Fruit fly (Drosophila melanogaster) whole organism, embryonic: Measurements from ENCODE around the gene Reg-2.

Experiments
- Ada2b ChIP-seq: fragments of 200-800 bp; sonication (Bioruptor generic); IDR thresholded peaks from 2 replicates; pipeline ENCODE4 v1.3.6; 2022; ENCODE audit warnings: missing biosample characterization, missing genetic modification characterization
- CG1024 ChIP-seq: fragments of 200-800 bp; sonication (Bioruptor generic); IDR thresholded peaks from 2 replicates; pipeline ENCODE4 v1.3.6; 2022; ENCODE audit warnings: missing biosample characterization, missing genetic modification characterization
- CG11398 ChIP-seq: fragments of 200-800 bp; sonication (Bioruptor generic); optimal IDR thresholded peaks from 2 replicates; lab custom pipeline; 2016; ENCODE audit warnings: missing biosample characterization, missing genetic modification characterization
- CG12071 ChIP-seq: fragments of 200-800 bp; sonication (Bioruptor generic); optimal IDR thresholded peaks from 3 replicates; lab custom pipeline; 2018; ENCODE audit warnings: missing biosample characterization, mild to moderate bottlenecking, missing genetic modification characterization
- CG13296 ChIP-seq: fragments of 200-800 bp; sonication (Bioruptor generic); optimal IDR thresholded peaks from 3 replicates; lab custom pipeline; 2018; ENCODE audit warnings: missing biosample characterization, mild to moderate bottlenecking, missing genetic modification characterization
- CG15514 ChIP-seq: fragments of 200-800 bp; sonication (Bioruptor generic); optimal IDR thresholded peaks from 3 replicates; lab custom pipeline; 2017; ENCODE audit warnings: missing biosample characterization, missing genetic modification characterization, mild to moderate bottlenecking, moderate library complexity, missing genetic modification reagents
- CG15601 ChIP-seq: fragments of 200-800 bp; sonication (Bioruptor generic); optimal IDR thresholded peaks from 3 replicates; lab custom pipeline; 2019; ENCODE audit warnings: missing biosample characterization, mild to moderate bottlenecking, missing genetic modification characterization, moderate library complexity
- CG17829 ChIP-seq: fragments of 200-800 bp; optimal IDR thresholded peaks from 2 replicates; lab custom pipeline; 2019; ENCODE audit warnings: missing biosample characterization, mild to moderate bottlenecking, missing genetic modification characterization, moderate library complexity
- CG1832 ChIP-seq: fragments of 200-800 bp; sonication (Bioruptor generic); optimal IDR thresholded peaks from 2 replicates; lab custom pipeline; 2017; ENCODE audit warnings: missing biosample characterization, mild to moderate bottlenecking, missing genetic modification characterization, inconsistent platforms
- CG2120 ChIP-seq: fragments of 200-800 bp; sonication (Bioruptor generic); optimal IDR thresholded peaks from 3 replicates; lab custom pipeline; 2016; ENCODE audit warnings: missing biosample characterization, missing genetic modification characterization
- CG31441 ChIP-seq: fragments of 200-800 bp; sonication (Bioruptor generic); IDR thresholded peaks from 2 replicates; pipeline ENCODE4 v1.3.6; 2022; ENCODE audit warnings: missing biosample characterization, missing genetic modification characterization
- CG6254 ChIP-seq: fragments of 200-800 bp; sonication (Bioruptor generic); optimal IDR thresholded peaks from 3 replicates; lab custom pipeline; 2017; ENCODE audit warnings: mild to moderate bottlenecking, missing biosample characterization, missing genetic modification reagents, missing genetic modification characterization
- CG6791 ChIP-seq: fragments of 200-800 bp; sonication (Bioruptor generic); IDR thresholded peaks from 3 replicates; pipeline ENCODE4 v1.3.6; 2022; ENCODE audit warnings: missing biosample characterization, missing genetic modification characterization; ENCODE audit not compliant: partially characterized antibody
- CG7372 ChIP-seq: fragments of 200-800 bp; sonication (Bioruptor generic); IDR thresholded peaks from 2 replicates; pipeline ENCODE4 v1.3.6; 2022; ENCODE audit warnings: missing biosample characterization, missing genetic modification characterization
- CG7839 ChIP-seq: fragments of 200-800 bp; sonication (Bioruptor generic); optimal IDR thresholded peaks from 3 replicates; lab custom pipeline; 2018; ENCODE audit warnings: missing biosample characterization, mild to moderate bottlenecking, missing genetic modification characterization, moderate library complexity
- CG8089 ChIP-seq: fragments of 200-800 bp; sonication (Bioruptor generic); optimal IDR thresholded peaks from 3 replicates; lab custom pipeline; 2016; ENCODE audit warnings: missing biosample characterization, missing genetic modification characterization
- CG8765 ChIP-seq: fragments of 200-800 bp; sonication (Bioruptor generic); IDR thresholded peaks from 2 replicates; pipeline ENCODE4 v1.3.6; 2022; ENCODE audit warnings: missing biosample characterization, missing genetic modification characterization
- CG9817 ChIP-seq: fragments of 200-800 bp; sonication (Bioruptor generic); optimal IDR thresholded peaks from 2 replicates; lab custom pipeline; 2018; ENCODE audit warnings: missing biosample characterization, mild to moderate bottlenecking, missing genetic modification characterization, moderate library complexity
- Dp ChIP-seq: fragments of 200-800 bp; sonication (Bioruptor generic); optimal IDR thresholded peaks from 2 replicates; lab custom pipeline; 2018; ENCODE audit warnings: missing biosample characterization, mild to moderate bottlenecking, missing genetic modification characterization, moderate library complexity
- Hmr ChIP-seq: fragments of 200-800 bp; sonication (Bioruptor generic); optimal IDR thresholded peaks from 3 replicates; lab custom pipeline; 2017; ENCODE audit warnings: mild to moderate bottlenecking, missing biosample characterization, missing genetic modification reagents, missing genetic modification characterization
- Hr78 ChIP-seq, 2 experiments: fragments of 200-800 bp in 1 of 2; fragments of >200 bp in 1 of 2; sonication (Bioruptor generic) in 1 of 2; optimal IDR thresholded peaks; 2 replicates each; lab custom pipeline; 2017 to 2019; ENCODE audit warnings: missing biosample characterization in 2 of 2, missing genetic modification characterization in 2 of 2, mild to moderate bottlenecking in 1 of 2, moderate library complexity in 1 of 2
- Meics ChIP-seq: fragments of 200-800 bp; sonication (Bioruptor generic); optimal IDR thresholded peaks from 2 replicates; lab custom pipeline; 2017; ENCODE audit warnings: missing biosample characterization, mild to moderate bottlenecking, missing genetic modification characterization
- Mes4 ChIP-seq: fragments of 200-800 bp; sonication (Bioruptor generic); optimal IDR thresholded peaks from 2 replicates; lab custom pipeline; 2016; ENCODE audit warnings: missing biosample characterization, missing genetic modification characterization
- Nf-YC ChIP-seq: fragments of 200-800 bp; optimal IDR thresholded peaks from 3 replicates; lab custom pipeline; 2019; ENCODE audit warnings: missing biosample characterization, mild to moderate bottlenecking, missing genetic modification characterization, moderate library complexity
- Rfx ChIP-seq: fragments of 200-800 bp; sonication (Bioruptor generic); IDR thresholded peaks from 2 replicates; pipeline ENCODE4 v1.3.6; 2022; ENCODE audit warnings: missing biosample characterization, missing genetic modification characterization
- Xbp1 ChIP-seq: fragments of 200-800 bp; sonication (Bioruptor generic); optimal IDR thresholded peaks from 3 replicates; lab custom pipeline; 2016; ENCODE audit warnings: missing biosample characterization, mild to moderate bottlenecking, missing genetic modification characterization
- bbx ChIP-seq: fragments of 200-800 bp; sonication (Bioruptor generic); IDR thresholded peaks from 2 replicates; pipeline ENCODE4 v1.3.6; 2022; ENCODE audit warnings: missing biosample characterization, missing genetic modification characterization; ENCODE audit not compliant: partially characterized antibody
- cas ChIP-seq: fragments of 200-800 bp; sonication (Bioruptor generic); IDR thresholded peaks from 2 replicates; pipeline ENCODE4 v1.3.6; 2022; ENCODE audit warnings: missing biosample characterization, missing genetic modification characterization
- caup ChIP-seq: fragments of 200-800 bp; sonication (Bioruptor generic); optimal IDR thresholded peaks from 3 replicates; lab custom pipeline; 2017; ENCODE audit warnings: missing biosample characterization, mild to moderate bottlenecking, missing genetic modification characterization, moderate library complexity; ENCODE audit not compliant: severe bottlenecking
- chm ChIP-seq: fragments of 200-800 bp; sonication (Bioruptor generic); IDR thresholded peaks from 2 replicates; pipeline ENCODE4 v1.3.6; 2022; ENCODE audit warnings: missing biosample characterization, missing genetic modification characterization
- dpn ChIP-seq, 2 experiments: fragments of 200-800 bp; sonication (Bioruptor generic); optimal IDR thresholded peaks; 3 replicates each; lab custom pipeline; 2016; ENCODE audit warnings: missing biosample characterization in 2 of 2, missing genetic modification characterization in 2 of 2
- grau ChIP-seq: fragments of 200-800 bp; optimal IDR thresholded peaks from 3 replicates; lab custom pipeline; 2019; ENCODE audit warnings: missing biosample characterization, mild to moderate bottlenecking, missing genetic modification characterization, moderate library complexity
- grn ChIP-seq: fragments of 200-800 bp; sonication (Bioruptor generic); optimal IDR thresholded peaks from 3 replicates; lab custom pipeline; 2017; ENCODE audit warnings: missing biosample characterization, missing genetic modification characterization
- gro ChIP-seq: fragments of 200-800 bp; sonication (Bioruptor generic); optimal IDR thresholded peaks from 2 replicates; lab custom pipeline; 2016; ENCODE audit warnings: missing biosample characterization, missing genetic modification characterization
- gt ChIP-seq: fragments of 200-800 bp; sonication (Bioruptor generic); IDR thresholded peaks from 2 replicates; pipeline ENCODE4 v1.3.6; 2022; ENCODE audit warnings: missing biosample characterization, missing genetic modification characterization
- hbn ChIP-seq: fragments of 200-800 bp; sonication (Bioruptor generic); IDR thresholded peaks from 2 replicates; pipeline ENCODE4 v1.3.6; 2022; ENCODE audit warnings: missing biosample characterization, missing genetic modification characterization; ENCODE audit not compliant: partially characterized antibody
- ind ChIP-seq: fragments of 200-800 bp; sonication (Bioruptor generic); optimal IDR thresholded peaks from 3 replicates; lab custom pipeline; 2016; ENCODE audit warnings: missing biosample characterization, missing genetic modification characterization
- lilli ChIP-seq: fragments of 200-800 bp; sonication (Bioruptor generic); optimal IDR thresholded peaks from 3 replicates; lab custom pipeline; 2016; ENCODE audit warnings: missing biosample characterization, missing genetic modification characterization
- lmd ChIP-seq: fragments of 200-800 bp; sonication (Bioruptor generic); IDR thresholded peaks from 2 replicates; pipeline ENCODE4 v1.3.6; 2022; ENCODE audit warnings: missing biosample characterization, missing genetic modification characterization
- nmo ChIP-seq: fragments of 200-800 bp; sonication (Bioruptor generic); optimal IDR thresholded peaks from 2 replicates; lab custom pipeline; 2018; ENCODE audit warnings: missing biosample characterization, mild to moderate bottlenecking, missing genetic modification characterization, moderate library complexity
- onecut ChIP-seq: fragments of 200-800 bp; sonication (Bioruptor generic); IDR thresholded peaks from 2 replicates; pipeline ENCODE4 v1.3.6; 2022; ENCODE audit warnings: missing biosample characterization, missing genetic modification characterization
- pzg ChIP-seq: fragments of 200-800 bp; sonication (Bioruptor generic); optimal IDR thresholded peaks from 3 replicates; lab custom pipeline; 2018; ENCODE audit warnings: missing biosample characterization, mild to moderate bottlenecking, missing genetic modification characterization, moderate library complexity
- sd ChIP-seq: fragments of 200-800 bp; sonication (Bioruptor generic); optimal IDR thresholded peaks from 3 replicates; lab custom pipeline; 2018; ENCODE audit warnings: missing biosample characterization, mild to moderate bottlenecking, missing genetic modification characterization, moderate library complexity
- sens ChIP-seq: fragments of 200-800 bp; sonication (Bioruptor generic); peaks from one replicate; lab custom pipeline; 2016; ENCODE audit warnings: missing biosample characterization, missing genetic modification characterization
- stwl ChIP-seq: fragments of 200-800 bp; sonication (Bioruptor generic); optimal IDR thresholded peaks from 3 replicates; lab custom pipeline; 2018; ENCODE audit warnings: missing biosample characterization, mild to moderate bottlenecking, missing genetic modification characterization, moderate library complexity
- vfl ChIP-seq: fragments of 200-800 bp; sonication (Bioruptor generic); optimal IDR thresholded peaks from 2 replicates; lab custom pipeline; 2016; ENCODE audit warnings: missing biosample characterization, missing genetic modification characterization
- wek ChIP-seq: fragments of 200-800 bp; sonication (Bioruptor generic); optimal IDR thresholded peaks from 3 replicates; lab custom pipeline; 2018; ENCODE audit warnings: missing biosample characterization, mild to moderate bottlenecking, missing genetic modification characterization, moderate library complexity

Reg-2 gene

DNA sequence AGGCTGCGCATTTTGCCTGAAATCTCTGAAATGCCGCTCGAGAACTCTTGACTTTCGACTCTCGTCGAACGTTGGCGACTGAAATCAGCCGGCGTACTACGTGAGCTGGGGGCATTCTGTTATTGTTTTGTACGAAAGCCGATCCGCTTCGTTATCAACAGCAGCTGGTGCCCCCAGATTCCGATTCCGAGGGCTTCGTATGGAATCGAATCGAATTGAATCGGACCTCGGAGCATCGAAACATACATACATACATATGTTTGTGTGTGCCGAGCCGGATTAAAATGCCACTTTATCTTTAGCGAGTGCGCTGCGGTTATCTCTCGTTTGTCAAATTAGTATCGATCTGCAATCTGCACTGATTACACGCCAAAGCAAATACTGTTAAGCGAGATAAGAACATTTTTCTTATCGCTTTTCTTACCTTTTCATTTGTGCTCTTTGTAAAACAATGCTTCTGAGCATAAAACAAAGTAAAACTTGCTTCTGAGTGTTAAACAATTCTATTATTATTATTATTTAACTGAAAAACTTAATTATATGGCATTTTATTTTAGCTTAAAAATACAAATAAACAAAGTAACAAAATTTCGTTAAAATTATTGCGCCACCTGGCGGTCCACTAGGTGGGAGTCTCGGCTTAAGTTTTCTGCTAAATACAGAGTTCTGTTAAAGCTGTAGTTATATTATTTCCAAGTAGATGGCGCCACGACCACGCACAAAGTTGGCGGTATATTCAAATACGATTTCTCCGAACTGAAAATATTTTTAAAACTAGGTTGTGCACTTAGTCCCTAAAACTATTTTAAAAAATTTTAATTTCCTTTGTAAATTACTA lies at the start of gene Reg-2 (continued):
- TF ChIP-seq Nf-YC (tag; lab: Kevin White, UChicago), result peak; percentile 32
- peak; percentile 20 for TF ChIP-seq lilli
- TF ChIP-seq CG7372 (GFP tag; lab: Robert Waterston, UW), result 0 out of 2 replicates have a peak, but pooled peaks have one; percentile 15
- peak; percentile 30 for TF ChIP-seq sens (GFP tag; lab: Kevin White, UChicago)
- peak; percentile 58 for TF ChIP-seq CG17829
- TF ChIP-seq bbx, result no peak
- TF ChIP-seq CG7839 (tag; lab: Kevin White, UChicago), result peak; percentile 34
- peak; percentile 24 for TF ChIP-seq sd (tag; lab: Kevin White, UChicago)
- TF ChIP-seq wek (GFP tag; lab: Kevin White, UChicago), result peak; percentile 40
- peak; percentile 28 for TF ChIP-seq CG12071 (GFP tag; lab: Kevin White, UChicago)
- peak; percentile 28 for TF ChIP-seq pzg
- TF ChIP-seq grau (tag; lab: Kevin White, UChicago), result peak; percentile 31
- peak; percentile 28 for TF ChIP-seq nmo
- peak; percentile 31 for TF ChIP-seq CG15601
- no peak for TF ChIP-seq gt (GFP tag; lab: Robert Waterston, UW)
- TF ChIP-seq Hmr, result peak; percentile 44
- no peak for TF ChIP-seq ind (GFP tag; lab: Kevin White, UChicago)
- peak; percentile 97 for TF ChIP-seq grn
- no peak for TF ChIP-seq vfl (GFP tag; lab: Kevin White, UChicago)
- TF ChIP-seq CG9817, result no peak
- no peak for TF ChIP-seq CG1024 (GFP tag; lab: Robert Waterston, UW)
- TF ChIP-seq CG8765 (GFP tag; lab: Robert Waterston, UW), result no peak
- TF ChIP-seq CG2120 (GFP tag; lab: Kevin White, UChicago), result peak; percentile 12
- peak; percentile 13 for TF ChIP-seq stwl (tag; lab: Kevin White, UChicago)
- no peak for TF ChIP-seq CG6254 (GFP tag; lab: Kevin White, UChicago)
- TF ChIP-seq caup (GFP tag; lab: Kevin White, UChicago), result peak; percentile 40
- peak; percentile 12 for TF ChIP-seq Meics (GFP tag; lab: Kevin White, UChicago)
- TF ChIP-seq CG31441, result 0 out of 2 replicates have a peak, but pooled peaks have one; percentile 17
- TF ChIP-seq CG6791, result 0 out of 3 replicates have a peak, but pooled peaks have one; percentile 10
- TF ChIP-seq gro, result no peak
- TF ChIP-seq Mes4 (GFP tag; lab: Kevin White, UChicago), result no peak
- TF ChIP-seq Xbp1 (GFP tag; lab: Kevin White, UChicago), result peak; percentile 33
- peak; percentile 94 for TF ChIP-seq Dp (GFP tag; lab: Kevin White, UChicago)
- peak; percentile 23 for TF ChIP-seq CG15514
- TF ChIP-seq Hr78 (GFP tag; optimal IDR thresholded peaks at IDR 0.05; lab: Kevin White, UChicago), result peak in 1 of 2 experiments; percentile 62
- no peak for TF ChIP-seq cas (GFP tag; lab: Robert Waterston, UW)
- TF ChIP-seq CG13296 (GFP tag; lab: Kevin White, UChicago), result peak; percentile 31
- TF ChIP-seq onecut (GFP tag; lab: Robert Waterston, UW), result peak; percentile 13; the same call in 1 of the 2 replicates
- no peak for TF ChIP-seq CG1832 (GFP tag; lab: Kevin White, UChicago)
- TF ChIP-seq lmd (GFP tag; lab: Robert Waterston, UW), result no peak
- TF ChIP-seq chm (GFP tag; lab: Robert Waterston, UW), result 0 out of 2 replicates have a peak, but pooled peaks have one; percentile 16
- TF ChIP-seq dpn (GFP tag; optimal IDR thresholded peaks at IDR 0.05; lab: Kevin White, UChicago), result peak in 1 of 2 experiments; percentile 12
- TF ChIP-seq Ada2b (GFP tag; lab: Robert Waterston, UW), result no peak
- no peak for TF ChIP-seq CG8089
- TF ChIP-seq Rfx, result peak; percentile 39; the same call in 1 of the 2 replicates
- TF ChIP-seq CG11398 (GFP tag; lab: Kevin White, UChicago), result no peak
- no peak for TF ChIP-seq hbn (GFP tag; lab: Robert Waterston, UW)
